Worm (Caenorhabditis elegans) whole organism, young adult: Measurements from ENCODE around the gene unc-32.

Source experiments
- C06A6.2 ChIP-seq: fragments of 200-800 bp; sonication (Bioruptor generic); conservative IDR thresholded peaks from 2 replicates; pipeline ENCODE4 v1.3.6; 2022; ENCODE audit warnings: missing genetic modification characterization, missing compliant biosample characterization
- C17E4.6 ChIP-seq: fragments of 200-800 bp; sonication (Bioruptor generic); IDR thresholded peaks from 2 replicates; pipeline ENCODE4 v1.3.6; 2022; ENCODE audit warnings: missing genetic modification reagents, missing genetic modification characterization, missing compliant biosample characterization
- D2030.7 ChIP-seq: fragments of 200-800 bp; sonication (Bioruptor generic); IDR thresholded peaks from 2 replicates; pipeline ENCODE4 v1.3.6; 2022; ENCODE audit warnings: missing genetic modification reagents, missing genetic modification characterization, missing compliant biosample characterization
- F23B12.7 ChIP-seq: sonication (generic microtip); optimal IDR thresholded peaks from 2 replicates; lab custom pipeline; 2017; ENCODE audit warnings: missing genetic modification characterization, mild to moderate bottlenecking, missing compliant biosample characterization, antibody characterized with exemption, moderate library complexity; ENCODE audit not compliant: insufficient read depth
- F33H1.4 ChIP-seq: fragments of 200-800 bp; sonication (Bioruptor generic); IDR thresholded peaks from 2 replicates; pipeline ENCODE4 v1.3.6; 2022; ENCODE audit warnings: missing genetic modification reagents, missing genetic modification characterization, missing compliant biosample characterization
- F37B4.10 ChIP-seq: fragments of 200-800 bp; sonication (Bioruptor generic); IDR thresholded peaks from 2 replicates; pipeline ENCODE4 v1.3.6; 2022; ENCODE audit warnings: missing genetic modification characterization, missing compliant biosample characterization
- F49E8.2 ChIP-seq: sonication (generic microtip); optimal IDR thresholded peaks from 3 replicates; lab custom pipeline; 2017; ENCODE audit warnings: missing genetic modification characterization, mild to moderate bottlenecking, missing compliant biosample characterization, antibody characterized with exemption, moderate library complexity; ENCODE audit not compliant: insufficient read depth
- F52B5.7 ChIP-seq: sonication (generic microtip); optimal IDR thresholded peaks from 2 replicates; lab custom pipeline; 2016; ENCODE audit warnings: mild to moderate bottlenecking, missing genetic modification characterization, missing compliant biosample characterization
- F57A8.1 ChIP-seq: fragments of 200-800 bp; sonication (Bioruptor generic); optimal IDR thresholded peaks from 2 replicates; lab custom pipeline; 2018; ENCODE audit warnings: mild to moderate bottlenecking, missing genetic modification characterization, moderate library complexity, missing compliant biosample characterization
- F57C9.4 ChIP-seq: sonication (generic microtip); optimal IDR thresholded peaks from 2 replicates; lab custom pipeline; 2017; ENCODE audit warnings: mild to moderate bottlenecking, missing genetic modification characterization, missing compliant biosample characterization
- K11D2.4 ChIP-seq: fragments of 200-800 bp; sonication (Bioruptor generic); IDR thresholded peaks from 2 replicates; pipeline ENCODE4 v1.3.6; 2022; ENCODE audit warnings: missing genetic modification reagents, missing genetic modification characterization, missing compliant biosample characterization
- K12H6.12 ChIP-seq: fragments of 200-800 bp; sonication (Bioruptor generic); optimal IDR thresholded peaks from 2 replicates; lab custom pipeline; 2018; ENCODE audit warnings: mild to moderate bottlenecking, missing genetic modification characterization, missing compliant biosample characterization
- T07F8.4 ChIP-seq: sonication (generic microtip); optimal IDR thresholded peaks from 2 replicates; lab custom pipeline; 2016; ENCODE audit warnings: mild to moderate bottlenecking, missing genetic modification characterization, moderate library complexity, missing compliant biosample characterization
- Y53F4B.3 ChIP-seq: fragments of 200-800 bp; sonication (Bioruptor generic); IDR thresholded peaks from 2 replicates; pipeline ENCODE4 v1.3.6; 2022; ENCODE audit warnings: missing genetic modification reagents, missing genetic modification characterization, missing compliant biosample characterization
- ZK185.1 ChIP-seq: sonication (generic microtip); optimal IDR thresholded peaks from 2 replicates; lab custom pipeline; 2016; ENCODE audit warnings: mild to moderate bottlenecking, missing genetic modification characterization, missing compliant biosample characterization; ENCODE audit not compliant: poor library complexity, severe bottlenecking
- attf-6 ChIP-seq: fragments of 200-800 bp; sonication (Bioruptor generic); IDR thresholded peaks from 2 replicates; pipeline ENCODE4 v1.3.6; 2022; ENCODE audit warnings: missing genetic modification reagents, missing genetic modification characterization, missing compliant biosample characterization
- bed-2 ChIP-seq: fragments of 200-800 bp; sonication (Bioruptor generic); IDR thresholded peaks from 2 replicates; pipeline ENCODE4 v1.3.6; 2022; ENCODE audit warnings: missing genetic modification reagents, missing genetic modification characterization, missing compliant biosample characterization
- cebp-1 ChIP-seq, 2 experiments: fragments of 200-800 bp in 1 of 2; sonication (Bioruptor generic) in 1 of 2; sonication (generic microtip) in 1 of 2; IDR thresholded peaks in 1 of 2; optimal IDR thresholded peaks in 1 of 2; 2 replicates each; pipeline versions ENCODE4 v1.3.6 to Lab custom; 2017 to 2022; ENCODE audit warnings: missing compliant biosample characterization in 2 of 2, missing genetic modification characterization in 2 of 2, mild to moderate bottlenecking in 1 of 2, missing genetic modification reagents in 1 of 2, moderate library complexity in 1 of 2
- cebp-2 ChIP-seq: fragments of 200-800 bp; sonication (Bioruptor generic); IDR thresholded peaks from 2 replicates; pipeline ENCODE4 v1.3.6; 2022; ENCODE audit warnings: missing genetic modification characterization, missing compliant biosample characterization
- ceh-58 ChIP-seq: fragments of 200-800 bp; sonication (Bioruptor generic); IDR thresholded peaks from 2 replicates; pipeline ENCODE4 v1.3.6; 2022; ENCODE audit warnings: missing genetic modification characterization, missing compliant biosample characterization
- ceh-79 ChIP-seq: sonication (generic microtip); optimal IDR thresholded peaks from 2 replicates; lab custom pipeline; 2017; ENCODE audit warnings: mild to moderate bottlenecking, missing genetic modification characterization, missing compliant biosample characterization
- ceh-91 ChIP-seq: fragments of 200-800 bp; sonication (Bioruptor generic); IDR thresholded peaks from 2 replicates; pipeline ENCODE4 v1.3.6; 2022; ENCODE audit warnings: missing genetic modification reagents, missing genetic modification characterization, missing compliant biosample characterization
- chd-7 ChIP-seq: sonication (generic microtip); optimal IDR thresholded peaks from 2 replicates; lab custom pipeline; 2016; ENCODE audit warnings: mild to moderate bottlenecking, missing genetic modification characterization, moderate library complexity, missing compliant biosample characterization
- dox-1 ChIP-seq: fragments of 200-800 bp; sonication (Bioruptor generic); IDR thresholded peaks from 2 replicates; pipeline ENCODE4 v1.3.6; 2022; ENCODE audit warnings: missing genetic modification reagents, missing genetic modification characterization, missing compliant biosample characterization
- egl-18 ChIP-seq: fragments of 200-800 bp; sonication (Bioruptor generic); IDR thresholded peaks from 2 replicates; pipeline ENCODE4 v1.3.6; 2022; ENCODE audit warnings: missing genetic modification reagents, missing genetic modification characterization, missing compliant biosample characterization
- egrh-3 ChIP-seq: fragments of 200-800 bp; sonication (Bioruptor generic); IDR thresholded peaks from 2 replicates; pipeline ENCODE4 v1.3.6; 2022; ENCODE audit warnings: missing genetic modification reagents, missing genetic modification characterization, missing compliant biosample characterization
- ets-4 ChIP-seq: fragments of 200-800 bp; sonication (Bioruptor generic); optimal IDR thresholded peaks from 2 replicates; lab custom pipeline; 2018; ENCODE audit warnings: mild to moderate bottlenecking, missing genetic modification characterization, missing compliant biosample characterization
- hmg-1.2 ChIP-seq: fragments of 200-800 bp; sonication (Bioruptor generic); IDR thresholded peaks from 2 replicates; pipeline ENCODE4 v1.3.6; 2022; ENCODE audit warnings: missing genetic modification reagents, missing genetic modification characterization, missing compliant biosample characterization
- hrde-1 ChIP-seq: sonication (generic microtip); optimal IDR thresholded peaks from 2 replicates; lab custom pipeline; 2016; ENCODE audit warnings: missing genetic modification characterization, mild to moderate bottlenecking, missing compliant biosample characterization, moderate library complexity, missing genotype, missing genetic modification reagents, borderline replicate concordance
- hsf-1 ChIP-seq: fragments of 200-800 bp; sonication (Bioruptor generic); IDR thresholded peaks from 2 replicates; pipeline ENCODE4 v1.3.6; 2022; ENCODE audit warnings: missing genetic modification reagents, missing genetic modification characterization, missing compliant biosample characterization
- lin-26 ChIP-seq: fragments of 200-800 bp; sonication (Bioruptor generic); IDR thresholded peaks from 2 replicates; pipeline ENCODE4 v1.3.6; 2022; ENCODE audit warnings: missing genetic modification reagents, missing genetic modification characterization, missing compliant biosample characterization
- lin-40 ChIP-seq: sonication (generic microtip); optimal IDR thresholded peaks from 2 replicates; lab custom pipeline; 2016; ENCODE audit warnings: missing genetic modification characterization, mild to moderate bottlenecking, missing compliant biosample characterization, missing genotype, missing genetic modification reagents
- lin-54 ChIP-seq: fragments of 200-800 bp; sonication (Bioruptor generic); optimal IDR thresholded peaks from 2 replicates; lab custom pipeline; 2018; ENCODE audit warnings: mild to moderate bottlenecking, missing genetic modification characterization, missing compliant biosample characterization
- madf-6 ChIP-seq: fragments of 200-800 bp; sonication (Bioruptor generic); IDR thresholded peaks from 2 replicates; pipeline ENCODE4 v1.3.6; 2022; ENCODE audit warnings: missing genetic modification reagents, missing genetic modification characterization, missing compliant biosample characterization
- mel-28 ChIP-seq: sonication (generic microtip); optimal IDR thresholded peaks from 2 replicates; lab custom pipeline; 2016; ENCODE audit warnings: borderline replicate concordance, mild to moderate bottlenecking, missing genetic modification characterization, missing compliant biosample characterization
- nhr-80 ChIP-seq: sonication (generic microtip); optimal IDR thresholded peaks from 2 replicates; lab custom pipeline; 2016; ENCODE audit warnings: missing genetic modification characterization, missing compliant biosample characterization
- sea-2 ChIP-seq: fragments of 200-800 bp; sonication (Bioruptor generic); IDR thresholded peaks from 2 replicates; pipeline ENCODE4 v1.3.6; 2022; ENCODE audit warnings: missing genetic modification characterization, missing compliant biosample characterization
- sptf-2 ChIP-seq: fragments of 200-800 bp; sonication (Bioruptor generic); optimal IDR thresholded peaks from 2 replicates; lab custom pipeline; 2018; ENCODE audit warnings: mild to moderate bottlenecking, missing genetic modification characterization, missing compliant biosample characterization
- tbx-9 ChIP-seq: sonication (generic microtip); optimal IDR thresholded peaks from 2 replicates; lab custom pipeline; 2016; ENCODE audit warnings: borderline replicate concordance, missing genetic modification characterization, inconsistent platforms, missing compliant biosample characterization
- unc-62 ChIP-seq: fragments of 150-350 bp; optimal IDR thresholded peaks from 2 replicates; lab custom pipeline; 2014; ENCODE audit warnings: missing biosample characterization, missing genetic modification reagents, missing genetic modification characterization
- zfh-2 ChIP-seq: fragments of 200-800 bp; sonication (Bioruptor generic); conservative IDR thresholded peaks from 2 replicates; pipeline ENCODE4 v1.3.6; 2022; ENCODE audit warnings: missing genetic modification reagents, missing genetic modification characterization, missing compliant biosample characterization
- zim-3 ChIP-seq: sonication (generic microtip); optimal IDR thresholded peaks from 2 replicates; lab custom pipeline; 2017; ENCODE audit warnings: mild to moderate bottlenecking, missing genetic modification characterization, moderate library complexity, missing compliant biosample characterization
- ztf-22 ChIP-seq: fragments of 200-800 bp; sonication (Bioruptor generic); optimal IDR thresholded peaks from 2 replicates; lab custom pipeline; 2018; ENCODE audit warnings: mild to moderate bottlenecking, missing genetic modification characterization, moderate library complexity, missing compliant biosample characterization
- ztf-25 ChIP-seq: fragments of 200-800 bp; sonication (Bioruptor generic); IDR thresholded peaks from 2 replicates; pipeline ENCODE4 v1.3.6; 2022; ENCODE audit warnings: missing genetic modification reagents, missing genetic modification characterization, missing compliant biosample characterization
- ztf-3 ChIP-seq: fragments of 200-800 bp; sonication (Bioruptor generic); optimal IDR thresholded peaks from 2 replicates; lab custom pipeline; 2018; ENCODE audit warnings: mild to moderate bottlenecking, missing genetic modification characterization, missing compliant biosample characterization
- ztf-6 ChIP-seq: fragments of 200-800 bp; sonication (Bioruptor generic); IDR thresholded peaks from 2 replicates; pipeline ENCODE4 v1.3.6; 2022; ENCODE audit warnings: missing genetic modification reagents, missing genetic modification characterization, missing compliant biosample characterization

The unc-32 gene

DNA sequence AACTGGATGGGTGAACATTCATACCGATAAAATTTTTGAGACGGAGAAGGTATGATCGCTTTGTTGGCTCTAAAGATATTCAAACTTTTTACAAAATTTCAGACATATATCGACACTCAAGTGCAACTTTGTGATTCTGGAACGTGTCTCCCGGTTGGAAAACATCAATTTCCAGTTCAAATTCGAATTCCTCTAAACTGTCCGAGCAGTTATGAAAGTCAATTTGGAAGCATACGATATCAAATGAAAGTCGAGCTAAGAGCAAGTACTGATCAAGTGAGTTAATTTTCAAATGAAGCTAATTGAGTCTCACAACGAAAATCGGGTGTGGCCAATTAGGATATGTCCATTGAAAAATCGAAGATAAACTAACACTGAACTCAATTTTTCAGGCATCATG, 29.0 kb downstream of the unc-32 start:
- TF ChIP-seq nhr-80 (tag; lab: Kevin White, UChicago) (no peak), ceh-79 (tag; lab: Kevin White, UChicago) (no peak), F33H1.4 (GFP tag; lab: Robert Waterston, UW) (no peak)
- TF ChIP-seq, all 124 proteins: peak for 0

DNA sequence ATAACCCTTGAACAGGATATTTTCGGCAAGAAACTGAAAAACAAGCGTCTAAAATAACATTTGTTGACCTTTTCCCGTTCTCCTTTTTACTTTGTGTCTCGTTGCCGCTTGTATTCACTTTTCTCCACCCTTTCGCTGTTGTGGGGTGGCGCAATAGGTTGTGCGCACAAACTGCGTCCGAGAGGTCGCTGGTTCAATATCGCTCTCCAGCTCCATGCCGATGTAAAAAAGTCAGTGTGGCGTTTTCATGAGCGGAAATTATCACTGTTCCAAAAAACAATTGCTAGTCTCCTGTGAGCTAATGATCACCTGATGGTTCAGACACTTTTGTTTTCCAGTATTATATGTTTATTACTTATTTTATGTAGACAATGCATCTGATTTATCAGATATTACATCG, 32.2 kb downstream of the unc-32 start:
- TF ChIP-seq unc-62 (GFP tag; lab: Kevin White, UChicago): no peak
- TF ChIP-seq hsf-1: no peak
- no peak for TF ChIP-seq attf-6 (GFP tag; lab: Robert Waterston, UW)
- no peak for TF ChIP-seq bed-2
- no peak; the same call in 1 of the 2 replicates for TF ChIP-seq Y53F4B.3 (GFP tag; lab: Robert Waterston, UW)
- TF ChIP-seq ZK185.1 (tag; lab: Kevin White, UChicago): peak; percentile 81
- TF ChIP-seq sptf-2 (GFP tag; lab: Kevin White, UChicago): peak; percentile 78
- no peak for TF ChIP-seq egl-18
- TF ChIP-seq cebp-2 (GFP tag; lab: Robert Waterston, UW): no peak
- peak; percentile 73 for TF ChIP-seq F57A8.1 (GFP tag; lab: Kevin White, UChicago)
- TF ChIP-seq ceh-58 (GFP tag; lab: Robert Waterston, UW): no peak
- TF ChIP-seq hmg-1.2: peak; percentile 70
- peak; percentile 58 for TF ChIP-seq F49E8.2 (tag; lab: Kevin White, UChicago)
- peak; percentile 65 for TF ChIP-seq F23B12.7 (tag; lab: Kevin White, UChicago)
- no peak for TF ChIP-seq zfh-2
- peak; percentile 21 for TF ChIP-seq ztf-3 (GFP tag; lab: Kevin White, UChicago)
- TF ChIP-seq sea-2 (GFP tag; lab: Robert Waterston, UW): no peak
- TF ChIP-seq C17E4.6 (GFP tag; lab: Robert Waterston, UW): 0 out of 2 replicates have a peak, but pooled peaks have one; percentile 23
- TF ChIP-seq lin-40 (tag; lab: Kevin White, UChicago): peak; percentile 79
- peak; percentile 57 for TF ChIP-seq ets-4
- TF ChIP-seq mel-28 (tag; lab: Kevin White, UChicago): peak; percentile 46
- no peak for TF ChIP-seq madf-6 (GFP tag; lab: Robert Waterston, UW)
- TF ChIP-seq F52B5.7 (tag; lab: Kevin White, UChicago): no peak
- TF ChIP-seq F57C9.4 (tag; lab: Kevin White, UChicago): peak; percentile 46
- peak; percentile 84 for TF ChIP-seq K12H6.12 (tag; lab: Kevin White, UChicago)
- TF ChIP-seq lin-26 (GFP tag; lab: Robert Waterston, UW): no peak
- no peak; the same call in 1 of the 2 replicates for TF ChIP-seq K11D2.4 (GFP tag; lab: Robert Waterston, UW)
- TF ChIP-seq T07F8.4 (tag; lab: Kevin White, UChicago): peak; percentile 70
- TF ChIP-seq dox-1 (GFP tag; lab: Robert Waterston, UW): no peak
- TF ChIP-seq tbx-9 (tag; lab: Kevin White, UChicago): no peak
- peak; percentile 57 for TF ChIP-seq ztf-22 (GFP tag; lab: Kevin White, UChicago)
- TF ChIP-seq D2030.7 (GFP tag; lab: Robert Waterston, UW): peak; percentile 80
- peak; percentile 64 for TF ChIP-seq ceh-91 (GFP tag; lab: Robert Waterston, UW)
- no peak; the same call in 1 of the 2 replicates for TF ChIP-seq egrh-3 (GFP tag; lab: Robert Waterston, UW)
- TF ChIP-seq C06A6.2 (GFP tag; lab: Robert Waterston, UW): no peak
- 0 out of 2 replicates have a peak, but pooled peaks have one; percentile 47 for TF ChIP-seq cebp-1 (GFP tag; IDR thresholded peaks at IDR 0.05; lab: Robert Waterston, UW)
- TF ChIP-seq cebp-1 (tag; optimal IDR thresholded peaks at IDR 0.05; lab: Kevin White, UChicago): no peak
- TF ChIP-seq lin-54 (GFP tag; lab: Kevin White, UChicago): no peak
- TF ChIP-seq F37B4.10: no peak
- no peak for TF ChIP-seq chd-7
- TF ChIP-seq zim-3 (tag; lab: Kevin White, UChicago): peak; percentile 71
- peak; percentile 66 for TF ChIP-seq hrde-1 (tag; lab: Kevin White, UChicago)
- TF ChIP-seq ztf-25 (GFP tag; lab: Robert Waterston, UW): peak; percentile 84; the same call in 1 of the 2 replicates
- TF ChIP-seq ztf-6 (GFP tag; lab: Robert Waterston, UW): no peak; the same call in 1 of the 2 replicates
